Worm (Caenorhabditis elegans) whole organism, L1 larva: ENCODE measurements around the gene glb-30.

ENCODE experiments used
- blmp-1 ChIP-seq: fragments of 150-350 bp; optimal IDR thresholded peaks from 2 replicates; lab custom pipeline; 2014; ENCODE audit warnings: missing biosample characterization, missing genetic modification characterization
- ceh-90 ChIP-seq: sonication (generic microtip); optimal IDR thresholded peaks from 2 replicates; lab custom pipeline; 2016; ENCODE audit warnings: missing genetic modification characterization, missing compliant biosample characterization
- egl-27 ChIP-seq, 2 experiments: fragments of 150-350 bp in 1 of 2; sonication (generic microtip); optimal IDR thresholded peaks; 3 replicates each; lab custom pipeline; 2017 to 2018; ENCODE audit warnings: missing biosample characterization in 2 of 2, missing genetic modification characterization in 2 of 2, missing genetic modification reagents in 2 of 2
- lin-15B ChIP-seq: fragments of 150-350 bp; sonication (generic microtip); optimal IDR thresholded peaks from 3 replicates; lab custom pipeline; 2014; ENCODE audit warnings: missing biosample characterization, missing genetic modification characterization
- lir-3 ChIP-seq: sonication (generic microtip); optimal IDR thresholded peaks from 2 replicates; lab custom pipeline; 2016; ENCODE audit warnings: mild to moderate bottlenecking, missing genetic modification characterization, moderate library complexity, missing compliant biosample characterization; ENCODE audit not compliant: poor library complexity
- nhr-19 ChIP-seq: fragments of 200-800 bp; sonication (Bioruptor generic); conservative IDR thresholded peaks from 2 replicates; pipeline ENCODE4 v1.3.6; 2022; ENCODE audit warnings: missing genetic modification characterization, missing compliant biosample characterization
- snpc-4 ChIP-seq: fragments of 150-350 bp; optimal IDR thresholded peaks from 2 replicates; lab custom pipeline; 2014; ENCODE audit warnings: missing biosample characterization, missing genetic modification characterization
- tbx-2 ChIP-seq: sonication (generic microtip); optimal IDR thresholded peaks from 2 replicates; lab custom pipeline; 2016; ENCODE audit warnings: missing genetic modification characterization, missing compliant biosample characterization
- tlp-1 ChIP-seq: fragments of 150-350 bp; optimal IDR thresholded peaks from 2 replicates; lab custom pipeline; 2014; ENCODE audit warnings: missing biosample characterization, missing genetic modification characterization

DNA sequence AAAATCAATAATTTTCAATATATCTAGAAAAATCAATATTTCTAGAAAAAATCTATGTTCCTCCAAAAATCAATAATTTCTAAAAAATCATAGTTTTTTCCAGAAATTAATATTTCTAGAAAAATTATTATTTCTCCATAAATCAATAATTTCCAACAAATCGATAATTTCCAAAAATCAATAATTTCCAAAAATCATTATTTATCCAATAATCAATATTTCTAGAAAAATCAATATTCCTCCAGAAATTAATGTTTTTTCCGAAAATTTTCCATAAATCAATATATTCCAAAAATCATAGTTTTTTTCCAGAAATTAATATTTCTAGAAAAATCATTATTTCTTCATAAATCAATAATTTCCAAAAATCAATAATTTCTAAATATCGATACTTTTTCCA is 5.4 kb downstream of the glb-30 start:
- TF ChIP-seq snpc-4: no peak
- no peak for TF ChIP-seq tbx-2 (tag; lab: Kevin White, UChicago)
- no peak for TF ChIP-seq lir-3 (tag; lab: Kevin White, UChicago)
- TF ChIP-seq ceh-90 (tag; lab: Kevin White, UChicago): no peak
- no peak for TF ChIP-seq nhr-19 (GFP tag; lab: Robert Waterston, UW)
- no peak for TF ChIP-seq egl-27 (tag; optimal IDR thresholded peaks at IDR 0.05; lab: Kevin White, UChicago)
- no peak for TF ChIP-seq lin-15B (tag; lab: Kevin White, UChicago)
- TF ChIP-seq tlp-1 (tag; lab: Kevin White, UChicago): no peak
- TF ChIP-seq blmp-1: no peak
